Worm (Caenorhabditis elegans) whole organism, L4/young adult: ENCODE results near the gene Y57G11C.20.
A peak's percentile ranks its signal among the peaks of the same experiment; 100 is the strongest.
"Not testable (repeated sequence)": the region's sequence is repeated elsewhere in the genome, so short reads cannot be mapped to it uniquely, and the experiment has no call there.

ENCODE experiments used
- W03F9.2 ChIP-seq: fragments of 150-350 bp; optimal IDR thresholded peaks from 2 replicates; lab custom pipeline; 2014; ENCODE audit warnings: missing biosample characterization, missing genetic modification characterization
- dao-5 ChIP-seq: sonication (generic microtip); optimal IDR thresholded peaks from 2 replicates; lab custom pipeline; 2016; ENCODE audit warnings: missing genotype, missing genetic modification characterization, moderate library complexity, missing compliant biosample characterization
- him-1 ChIP-seq: sonication (generic microtip); optimal IDR thresholded peaks from 2 replicates; lab custom pipeline; 2016; ENCODE audit warnings: missing genotype, missing genetic modification reagents, missing genetic modification characterization, missing compliant biosample characterization

The Y57G11C.20 gene

ce11 chrIV:14843062-14843461 lies at the start of gene Y57G11C.20:
Gene Y57G11C.20, plus strand, starts transcription at chrIV:14843362.
- not testable (repeated sequence) for TF ChIP-seq dao-5, him-1, W03F9.2 (tag; lab: Kevin White, UChicago)

- TF ChIP-seq W03F9.2 (tag; lab: Kevin White, UChicago) (no peak), dao-5 (tag; lab: Kevin White, UChicago) (no peak), him-1 (tag; lab: Kevin White, UChicago) (peak; percentile 26)
These were observed 49.1 kb upstream of the Y57G11C.20 start for ce11 chrIV:14793900-14794624.

ce11 chrIV:14795918-14796488 lies 47.2 kb upstream of the Y57G11C.20 start, which contains the start of gene coq-3:
Gene coq-3, minus strand, starts transcription at chrIV:14796324.
- TF ChIP-seq him-1 (tag; lab: Kevin White, UChicago) (no peak), dao-5 (tag; lab: Kevin White, UChicago) (no peak), W03F9.2 (tag; lab: Kevin White, UChicago) (no peak)

- TF ChIP-seq him-1 (tag; lab: Kevin White, UChicago) (no peak), W03F9.2 (tag; lab: Kevin White, UChicago) (no peak), dao-5 (tag; lab: Kevin White, UChicago) (no peak)
These were observed 45.8 kb upstream of the Y57G11C.20 start, which contains the start of the genes Y57G11C.1147 and nuo-3 for ce11 chrIV:14797354-14797753. Gene Y57G11C.1147, minus strand, starts transcription at chrIV:14797514. Gene nuo-3, minus strand, starts transcription at chrIV:14797544.

- TF ChIP-seq W03F9.2 (tag; lab: Kevin White, UChicago) (no peak), dao-5 (tag; lab: Kevin White, UChicago) (no peak), him-1 (tag; lab: Kevin White, UChicago) (no peak)
These were observed 45.3 kb upstream of the Y57G11C.20 start, which contains the start of gene arl-8 for ce11 chrIV:14797849-14798248. Gene arl-8, plus strand, starts transcription at chrIV:14798149.

- TF ChIP-seq him-1 (tag; lab: Kevin White, UChicago) (no peak), W03F9.2 (tag; lab: Kevin White, UChicago) (no peak), dao-5 (tag; lab: Kevin White, UChicago) (no peak)
These were observed 44.0 kb upstream of the Y57G11C.20 start, which contains the start of gene Y57G11C.14 for ce11 chrIV:14799186-14799585. Gene Y57G11C.14, plus strand, starts transcription at chrIV:14799311.

- TF ChIP-seq W03F9.2 (tag; lab: Kevin White, UChicago) = no peak
- no peak for TF ChIP-seq him-1 (tag; lab: Kevin White, UChicago)
- TF ChIP-seq dao-5 (tag; lab: Kevin White, UChicago) = no peak
These were observed 42.2 kb upstream of the Y57G11C.20 start for ce11 chrIV:14800931-14801330.

ce11 chrIV:14802316-14802715 lies 40.8 kb upstream of the Y57G11C.20 start, which contains the start of gene Y57G11C.1142:
Gene Y57G11C.1142, plus strand, starts transcription at chrIV:14802616.
- TF ChIP-seq dao-5 (tag; lab: Kevin White, UChicago) (no peak), him-1 (tag; lab: Kevin White, UChicago) (no peak), W03F9.2 (tag; lab: Kevin White, UChicago) (no peak)

ce11 chrIV:14806903-14807302 lies 36.3 kb upstream of the Y57G11C.20 start, which contains the start of gene oig-5:
Gene oig-5, plus strand, starts transcription at chrIV:14807203.
- TF ChIP-seq dao-5 (tag; lab: Kevin White, UChicago) = no peak
- no peak for TF ChIP-seq him-1 (tag; lab: Kevin White, UChicago)
- TF ChIP-seq W03F9.2 (tag; lab: Kevin White, UChicago) = no peak

ce11 chrIV:14816288-14816687 lies 26.9 kb upstream of the Y57G11C.20 start, which contains the start of gene Y57G11C.46:
Gene Y57G11C.46, minus strand, starts transcription at chrIV:14816388.
- TF ChIP-seq him-1 (tag; lab: Kevin White, UChicago) (no peak), W03F9.2 (tag; lab: Kevin White, UChicago) (no peak), dao-5 (tag; lab: Kevin White, UChicago) (no peak)

ce11 chrIV:14822267-14822666 lies 20.9 kb upstream of the Y57G11C.20 start:
- peak; percentile 35 for TF ChIP-seq dao-5 (tag; lab: Kevin White, UChicago)
- TF ChIP-seq W03F9.2 (tag; lab: Kevin White, UChicago) = no peak
- no peak for TF ChIP-seq him-1 (tag; lab: Kevin White, UChicago)

- TF ChIP-seq him-1 (tag; lab: Kevin White, UChicago) = no peak
- TF ChIP-seq W03F9.2 (tag; lab: Kevin White, UChicago) = no peak
- no peak for TF ChIP-seq dao-5 (tag; lab: Kevin White, UChicago)
These were observed 19.0 kb upstream of the Y57G11C.20 start for ce11 chrIV:14824201-14824600.

- TF ChIP-seq dao-5 (tag; lab: Kevin White, UChicago) = no peak
- TF ChIP-seq W03F9.2 (tag; lab: Kevin White, UChicago) = peak; percentile 42
- TF ChIP-seq him-1 (tag; lab: Kevin White, UChicago) = peak; percentile 32
These were observed 18.2 kb upstream of the Y57G11C.20 start, which contains the start of gene sec-61.A for ce11 chrIV:14824878-14825352. Gene sec-61.A, minus strand, starts transcription at chrIV:14825264.
